Fruit fly (Drosophila melanogaster): ENCODE measurements around the gene Rcd4.
A peak's percentile ranks its signal among the peaks of the same experiment; 100 is the strongest.

Rcd4 gene

dm6 chr2L:8403286-8404270, 20.9 kb downstream of the Rcd4 start, which contains the start of gene emb:
emb (plus strand) TSS chr2L:8403573.
- peak; percentile 40 for TF ChIP-seq Mes4 (GFP tag; optimal IDR thresholded peaks at IDR 0.05)
- no peak for TF ChIP-seq org-1 (GFP tag; optimal IDR thresholded peaks at IDR 0.05)
- TF ChIP-seq CG2875 (GFP tag; optimal IDR thresholded peaks at IDR 0.05) = no peak
- TF ChIP-seq CTCF (GFP tag; optimal IDR thresholded peaks at IDR 0.05) = no peak
- peak; percentile 68 for TF ChIP-seq trem (tag; optimal IDR thresholded peaks at IDR 0.05)
- no peak for TF ChIP-seq salm (tag; optimal IDR thresholded peaks at IDR 0.05)
- peak; percentile 99 for TF ChIP-seq cg (GFP tag; optimal IDR thresholded peaks at IDR 0.05)
- peak; percentile 100 for TF ChIP-seq nerfin-2 (GFP tag; IDR thresholded peaks at IDR 0.05; ENCODE audit: partially characterized antibody)
- peak; percentile 64 for TF ChIP-seq fu2 (GFP tag; optimal IDR thresholded peaks at IDR 0.05)
- peak; percentile 99 for TF ChIP-seq tna (GFP tag; IDR thresholded peaks at IDR 0.05; ENCODE audit: partially characterized antibody)
- no peak for TF ChIP-seq Mrtf (GFP tag; IDR thresholded peaks at IDR 0.05)
- peak; percentile 44 for TF ChIP-seq tx (GFP tag; optimal IDR thresholded peaks at IDR 0.05)
- peak; percentile 40 for TF ChIP-seq CG4328 (GFP tag; optimal IDR thresholded peaks at IDR 0.05)
- TF ChIP-seq Ptx1 (GFP tag; IDR thresholded peaks at IDR 0.05) = 0 out of 2 replicates have a peak, but pooled peaks have one; percentile 2
- peak; percentile 24 for TF ChIP-seq CG34376 (GFP tag; optimal IDR thresholded peaks at IDR 0.05)
- 0 out of 2 replicates have a peak, but pooled peaks have one; percentile 30 for TF ChIP-seq aop (GFP tag; IDR thresholded peaks at IDR 0.05)
- TF ChIP-seq CG6791 (GFP tag; IDR thresholded peaks at IDR 0.05; ENCODE audit: partially characterized antibody) = peak; percentile 99
- no peak for TF ChIP-seq Dip3 (GFP tag; optimal IDR thresholded peaks at IDR 0.05)
- TF ChIP-seq Stat92E (GFP tag; optimal IDR thresholded peaks at IDR 0.05) = no peak
- peak; percentile 42; the same call in 1 of the 2 replicates for TF ChIP-seq ara (GFP tag; IDR thresholded peaks at IDR 0.05)
- no peak for TF ChIP-seq btn (GFP tag; optimal IDR thresholded peaks at IDR 0.05)
- no peak for TF ChIP-seq schlank (tag; optimal IDR thresholded peaks at IDR 0.05)
- peak; percentile 17; the same call in 1 of the 2 replicates for TF ChIP-seq CG9215 (GFP tag; IDR thresholded peaks at IDR 0.05)
- TF ChIP-seq CG3281 (GFP tag; optimal IDR thresholded peaks at IDR 0.05) = peak; percentile 73
- TF ChIP-seq toy (GFP tag; IDR thresholded peaks at IDR 0.05) = no peak
- no peak for TF ChIP-seq Atf3 (GFP tag; optimal IDR thresholded peaks at IDR 0.05)
- TF ChIP-seq zen (tag; optimal IDR thresholded peaks at IDR 0.05) = peak; percentile 77
- TF ChIP-seq Kr (GFP tag; optimal IDR thresholded peaks at IDR 0.05) = no peak
- TF ChIP-seq Bteb2 (GFP tag; optimal IDR thresholded peaks at IDR 0.05) = peak; percentile 14
- no peak for TF ChIP-seq ac (GFP tag; optimal IDR thresholded peaks at IDR 0.05)
- TF ChIP-seq fd102C (GFP tag; optimal IDR thresholded peaks at IDR 0.05) = no peak
- TF ChIP-seq p53 (GFP tag; optimal IDR thresholded peaks at IDR 0.05) = peak; percentile 4
- TF ChIP-seq prd (optimal IDR thresholded peaks at IDR 0.05) = no peak
- peak; percentile 31; the same call in 1 of the 3 replicates for TF ChIP-seq prd (GFP tag; IDR thresholded peaks at IDR 0.05)
- TF ChIP-seq CG10209 (GFP tag; optimal IDR thresholded peaks at IDR 0.05) = peak; percentile 13
- no peak for TF ChIP-seq CG7839 (tag; optimal IDR thresholded peaks at IDR 0.05)
- no peak for TF ChIP-seq CG10321 (GFP tag; IDR thresholded peaks at IDR 0.05)
- no peak for TF ChIP-seq CG2199 (GFP tag; IDR thresholded peaks at IDR 0.05)
- peak; percentile 36 for TF ChIP-seq pb (GFP tag; optimal IDR thresholded peaks at IDR 0.05)
- peak; percentile 99 for TF ChIP-seq CG11560 (tag; IDR thresholded peaks at IDR 0.05)
- peak; percentile 58 for TF ChIP-seq jumu (GFP tag; optimal IDR thresholded peaks at IDR 0.05)
- TF ChIP-seq Fer1 (GFP tag; optimal IDR thresholded peaks at IDR 0.05) = no peak
- peak; percentile 43 for TF ChIP-seq CG8089 (GFP tag; optimal IDR thresholded peaks at IDR 0.05)
- TF ChIP-seq Bgb (GFP tag; IDR thresholded peaks at IDR 0.05; ENCODE audit: partially characterized antibody) = peak; percentile 97
- no peak for TF ChIP-seq CkIIα-i1 (GFP tag; IDR thresholded peaks at IDR 0.05)
- TF ChIP-seq shn (GFP tag; optimal IDR thresholded peaks at IDR 0.05) = peak; percentile 46
- TF ChIP-seq Dbx (GFP tag; IDR thresholded peaks at IDR 0.05) = 0 out of 3 replicates have a peak, but pooled peaks have one; percentile 57
- TF ChIP-seq Gug (GFP tag; IDR thresholded peaks at IDR 0.05) = no peak
- no peak for TF ChIP-seq HLH3B (GFP tag; IDR thresholded peaks at IDR 0.05)

All from whole organism, embryonic.